Fruit fly (Drosophila melanogaster) whole organism, embryonic: Measurements from ENCODE around the gene goe.
A peak's percentile ranks its signal among the peaks of the same experiment; 100 is the strongest.

Source experiments
- Atf6 ChIP-seq: fragments of 200-800 bp; sonication (Bioruptor generic); IDR thresholded peaks from 2 replicates; pipeline ENCODE4 v1.3.6; 2022; ENCODE audit warnings: missing biosample characterization, missing genetic modification characterization
- CG10147 ChIP-seq: fragments of 200-800 bp; sonication (Bioruptor generic); optimal IDR thresholded peaks from 2 replicates; lab custom pipeline; 2019; ENCODE audit warnings: missing biosample characterization, mild to moderate bottlenecking, missing genetic modification characterization, moderate library complexity
- CG10267 ChIP-seq: fragments of 200-800 bp; sonication (Bioruptor generic); optimal IDR thresholded peaks from 2 replicates; lab custom pipeline; 2018; ENCODE audit warnings: missing biosample characterization, mild to moderate bottlenecking, missing genetic modification characterization, moderate library complexity
- CG10366 ChIP-seq: fragments of 200-800 bp; sonication (Bioruptor generic); IDR thresholded peaks from 2 replicates; pipeline ENCODE4 v1.3.6; 2022; ENCODE audit warnings: missing biosample characterization, missing genetic modification characterization
- CG14050 ChIP-seq: fragments of 200-800 bp; sonication (Bioruptor generic); IDR thresholded peaks from 3 replicates; pipeline ENCODE4 v1.3.6; 2022; ENCODE audit warnings: missing biosample characterization, missing genetic modification characterization
- CG15514 ChIP-seq: fragments of 200-800 bp; sonication (Bioruptor generic); optimal IDR thresholded peaks from 3 replicates; lab custom pipeline; 2017; ENCODE audit warnings: missing biosample characterization, missing genetic modification characterization, mild to moderate bottlenecking, moderate library complexity, missing genetic modification reagents
- CG1602 ChIP-seq: fragments of 200-800 bp; sonication (Bioruptor generic); optimal IDR thresholded peaks from 3 replicates; lab custom pipeline; 2016; ENCODE audit warnings: missing biosample characterization, missing genetic modification characterization
- CG16779 ChIP-seq: fragments of 200-800 bp; sonication (Bioruptor generic); IDR thresholded peaks from 2 replicates; pipeline ENCODE4 v1.3.6; 2022; ENCODE audit warnings: missing biosample characterization, missing genetic modification characterization
- CG16815 ChIP-seq: fragments of 200-800 bp; sonication (Bioruptor generic); optimal IDR thresholded peaks from 3 replicates; lab custom pipeline; 2017; ENCODE audit warnings: missing biosample characterization, mild to moderate bottlenecking, missing genetic modification characterization
- CG18476 ChIP-seq: fragments of 200-800 bp; sonication (Bioruptor generic); optimal IDR thresholded peaks from 2 replicates; lab custom pipeline; 2016; ENCODE audit warnings: missing biosample characterization, mild to moderate bottlenecking, missing genetic modification characterization
- CG18619 ChIP-seq: fragments of 200-800 bp; sonication (Bioruptor generic); optimal IDR thresholded peaks from 3 replicates; lab custom pipeline; 2017; ENCODE audit warnings: missing biosample characterization, mild to moderate bottlenecking, missing genetic modification characterization
- CG2116 ChIP-seq: fragments of 200-800 bp; sonication (Bioruptor generic); optimal IDR thresholded peaks from 3 replicates; lab custom pipeline; 2018; ENCODE audit warnings: missing biosample characterization, mild to moderate bottlenecking, missing genetic modification characterization
- CG31441 ChIP-seq: fragments of 200-800 bp; sonication (Bioruptor generic); IDR thresholded peaks from 2 replicates; pipeline ENCODE4 v1.3.6; 2022; ENCODE audit warnings: missing biosample characterization, missing genetic modification characterization
- CG4707 ChIP-seq: fragments of 200-800 bp; sonication (Bioruptor generic); optimal IDR thresholded peaks from 2 replicates; lab custom pipeline; 2018; ENCODE audit warnings: missing biosample characterization, mild to moderate bottlenecking, missing genetic modification characterization, moderate library complexity
- CG4820 ChIP-seq: fragments of 200-800 bp; sonication (Bioruptor generic); optimal IDR thresholded peaks from 3 replicates; lab custom pipeline; 2016; ENCODE audit warnings: missing biosample characterization, missing genetic modification characterization
- CG6689 ChIP-seq: fragments of 200-800 bp; sonication (Bioruptor generic); IDR thresholded peaks from 2 replicates; pipeline ENCODE4 v1.3.6; 2022; ENCODE audit warnings: missing biosample characterization, missing genetic modification characterization
- CG6813 ChIP-seq: fragments of 200-800 bp; sonication (Bioruptor generic); optimal IDR thresholded peaks from 2 replicates; lab custom pipeline; 2017; ENCODE audit warnings: missing biosample characterization, missing genetic modification characterization, mild to moderate bottlenecking, moderate library complexity, missing genetic modification reagents
- CG7839 ChIP-seq: fragments of 200-800 bp; sonication (Bioruptor generic); optimal IDR thresholded peaks from 3 replicates; lab custom pipeline; 2018; ENCODE audit warnings: missing biosample characterization, mild to moderate bottlenecking, missing genetic modification characterization, moderate library complexity
- CG8359 ChIP-seq: fragments of 200-800 bp; sonication (Bioruptor generic); optimal IDR thresholded peaks from 2 replicates; lab custom pipeline; 2017; ENCODE audit warnings: missing biosample characterization, mild to moderate bottlenecking, missing genetic modification characterization, borderline replicate concordance
- CG9437 ChIP-seq: fragments of 200-800 bp; sonication (Bioruptor generic); optimal IDR thresholded peaks from 2 replicates; lab custom pipeline; 2018; ENCODE audit warnings: missing biosample characterization, mild to moderate bottlenecking, missing genetic modification characterization
- CrebB ChIP-seq: fragments of 200-800 bp; sonication (Bioruptor generic); optimal IDR thresholded peaks from 3 replicates; lab custom pipeline; 2018; ENCODE audit warnings: missing biosample characterization, mild to moderate bottlenecking, missing genetic modification characterization
- Deaf1 ChIP-seq: fragments of 200-800 bp; optimal IDR thresholded peaks from 3 replicates; lab custom pipeline; 2019; ENCODE audit warnings: missing biosample characterization, mild to moderate bottlenecking, missing genetic modification characterization, moderate library complexity
- Elba2 ChIP-seq: fragments of 200-800 bp; sonication (Bioruptor generic); optimal IDR thresholded peaks from 3 replicates; lab custom pipeline; 2016; ENCODE audit warnings: missing biosample characterization, missing genetic modification characterization
- Fer3 ChIP-seq: fragments of 200-800 bp; sonication (Bioruptor generic); optimal IDR thresholded peaks from 2 replicates; lab custom pipeline; 2018; ENCODE audit warnings: missing biosample characterization, mild to moderate bottlenecking, missing genetic modification characterization, moderate library complexity
- Hr3 ChIP-seq: fragments of 200-800 bp; sonication (Bioruptor generic); optimal IDR thresholded peaks from 3 replicates; lab custom pipeline; 2016; ENCODE audit warnings: missing biosample characterization, missing genetic modification characterization
- Max ChIP-seq: fragments of 200-800 bp; sonication (Bioruptor generic); optimal IDR thresholded peaks from 2 replicates; lab custom pipeline; 2016; ENCODE audit warnings: missing biosample characterization, mild to moderate bottlenecking, missing genetic modification characterization
- Med ChIP-seq: fragments of 200-800 bp; sonication (Bioruptor generic); peaks from one replicate; lab custom pipeline; 2016; ENCODE audit warnings: missing biosample characterization, missing genetic modification characterization, mild to moderate bottlenecking, inconsistent platforms, moderate library complexity
- Oli ChIP-seq: fragments of 200-800 bp; sonication (Bioruptor generic); optimal IDR thresholded peaks from 2 replicates; lab custom pipeline; 2018; ENCODE audit warnings: missing biosample characterization, mild to moderate bottlenecking, missing genetic modification characterization, moderate library complexity
- Usf ChIP-seq: fragments of 200-800 bp; sonication (Bioruptor generic); optimal IDR thresholded peaks from 2 replicates; lab custom pipeline; 2017; ENCODE audit warnings: missing genotype, missing biosample characterization, missing genetic modification characterization
- YL-1 ChIP-seq: fragments of 200-800 bp; sonication (Bioruptor generic); optimal IDR thresholded peaks from 3 replicates; lab custom pipeline; 2017; ENCODE audit warnings: missing biosample characterization, mild to moderate bottlenecking, missing genetic modification characterization
- ash1 ChIP-seq: fragments of 200-800 bp; sonication (Bioruptor generic); optimal IDR thresholded peaks from 2 replicates; lab custom pipeline; 2018; ENCODE audit warnings: missing biosample characterization, mild to moderate bottlenecking, missing genetic modification characterization
- bbx ChIP-seq: fragments of 200-800 bp; sonication (Bioruptor generic); IDR thresholded peaks from 2 replicates; pipeline ENCODE4 v1.3.6; 2022; ENCODE audit warnings: missing biosample characterization, missing genetic modification characterization; ENCODE audit not compliant: partially characterized antibody
- bcd ChIP-seq: fragments of 200-800 bp; sonication (Bioruptor generic); optimal IDR thresholded peaks from 2 replicates; lab custom pipeline; 2017; ENCODE audit warnings: missing biosample characterization, mild to moderate bottlenecking, missing genetic modification characterization
- bowl ChIP-seq: fragments of 200-800 bp; sonication (Bioruptor generic); IDR thresholded peaks from 2 replicates; pipeline ENCODE4 v1.3.6; 2022; ENCODE audit warnings: missing biosample characterization, missing genetic modification characterization
- cad ChIP-seq: fragments of >200 bp; optimal IDR thresholded peaks from 2 replicates; lab custom pipeline; 2017; ENCODE audit warnings: missing biosample characterization, missing genetic modification characterization
- ewg ChIP-seq: fragments of 200-800 bp; sonication (Bioruptor generic); optimal IDR thresholded peaks from 3 replicates; lab custom pipeline; 2017; ENCODE audit warnings: mild to moderate bottlenecking, missing biosample characterization, missing genetic modification reagents, missing genetic modification characterization
- gcm ChIP-seq: fragments of 200-800 bp; sonication (Bioruptor generic); optimal IDR thresholded peaks from 2 replicates; lab custom pipeline; 2019; ENCODE audit warnings: missing biosample characterization, mild to moderate bottlenecking, missing genetic modification characterization, moderate library complexity
- insv ChIP-seq, 2 experiments: fragments of 200-800 bp; sonication (Bioruptor generic); optimal IDR thresholded peaks; 3 replicates each; lab custom pipeline; 2016 to 2018; ENCODE audit warnings: missing biosample characterization in 2 of 2, missing genetic modification characterization in 2 of 2
- luna ChIP-seq: fragments of 200-800 bp; sonication (Bioruptor generic); optimal IDR thresholded peaks from 2 replicates; lab custom pipeline; 2016; ENCODE audit warnings: missing biosample characterization, missing genetic modification characterization
- mirr ChIP-seq: fragments of 200-800 bp; sonication (Bioruptor generic); optimal IDR thresholded peaks from 3 replicates; lab custom pipeline; 2018; ENCODE audit warnings: missing biosample characterization, mild to moderate bottlenecking, missing genetic modification characterization
- nau ChIP-seq: fragments of 200-800 bp; sonication (Bioruptor generic); optimal IDR thresholded peaks from 3 replicates; lab custom pipeline; 2017; ENCODE audit warnings: missing biosample characterization, mild to moderate bottlenecking, missing genetic modification characterization, missing genetic modification reagents
- nerfin-1 ChIP-seq: fragments of 200-800 bp; sonication (Bioruptor generic); optimal IDR thresholded peaks from 3 replicates; lab custom pipeline; 2019; ENCODE audit warnings: missing biosample characterization, mild to moderate bottlenecking, missing genetic modification characterization, moderate library complexity
- p53 ChIP-seq: fragments of 200-800 bp; sonication (Bioruptor generic); optimal IDR thresholded peaks from 2 replicates; lab custom pipeline; 2016; ENCODE audit warnings: missing biosample characterization, missing genetic modification characterization
- peb ChIP-seq: fragments of 200-800 bp; sonication (Bioruptor generic); IDR thresholded peaks from 2 replicates; pipeline ENCODE4 v1.3.6; 2022; ENCODE audit warnings: missing biosample characterization, missing genetic modification characterization
- prd ChIP-seq, 3 experiments: fragments of >200 bp in 2 of 3; fragments of 200-800 bp in 1 of 3; sonication (Bioruptor generic) in 1 of 3; optimal IDR thresholded peaks in 2 of 3; IDR thresholded peaks in 1 of 3; 2 replicates in 2 of 3; 3 replicates in 1 of 3; pipeline versions ENCODE4 v1.3.6 to Lab custom; 2017 to 2022; ENCODE audit warnings: missing biosample characterization in 1 of 3, missing genetic modification characterization in 1 of 3
- sens-2 ChIP-seq: fragments of 200-800 bp; sonication (Bioruptor generic); IDR thresholded peaks from 2 replicates; pipeline ENCODE4 v1.3.6; 2022; ENCODE audit warnings: missing biosample characterization, missing genetic modification characterization
- slp2 ChIP-seq: fragments of 200-800 bp; sonication (Bioruptor generic); optimal IDR thresholded peaks from 2 replicates; lab custom pipeline; 2016; ENCODE audit warnings: missing biosample characterization, missing genetic modification characterization
- sug ChIP-seq: fragments of 200-800 bp; optimal IDR thresholded peaks from 2 replicates; lab custom pipeline; 2019; ENCODE audit warnings: missing biosample characterization, mild to moderate bottlenecking, missing genetic modification characterization, moderate library complexity

goe gene

DNA sequence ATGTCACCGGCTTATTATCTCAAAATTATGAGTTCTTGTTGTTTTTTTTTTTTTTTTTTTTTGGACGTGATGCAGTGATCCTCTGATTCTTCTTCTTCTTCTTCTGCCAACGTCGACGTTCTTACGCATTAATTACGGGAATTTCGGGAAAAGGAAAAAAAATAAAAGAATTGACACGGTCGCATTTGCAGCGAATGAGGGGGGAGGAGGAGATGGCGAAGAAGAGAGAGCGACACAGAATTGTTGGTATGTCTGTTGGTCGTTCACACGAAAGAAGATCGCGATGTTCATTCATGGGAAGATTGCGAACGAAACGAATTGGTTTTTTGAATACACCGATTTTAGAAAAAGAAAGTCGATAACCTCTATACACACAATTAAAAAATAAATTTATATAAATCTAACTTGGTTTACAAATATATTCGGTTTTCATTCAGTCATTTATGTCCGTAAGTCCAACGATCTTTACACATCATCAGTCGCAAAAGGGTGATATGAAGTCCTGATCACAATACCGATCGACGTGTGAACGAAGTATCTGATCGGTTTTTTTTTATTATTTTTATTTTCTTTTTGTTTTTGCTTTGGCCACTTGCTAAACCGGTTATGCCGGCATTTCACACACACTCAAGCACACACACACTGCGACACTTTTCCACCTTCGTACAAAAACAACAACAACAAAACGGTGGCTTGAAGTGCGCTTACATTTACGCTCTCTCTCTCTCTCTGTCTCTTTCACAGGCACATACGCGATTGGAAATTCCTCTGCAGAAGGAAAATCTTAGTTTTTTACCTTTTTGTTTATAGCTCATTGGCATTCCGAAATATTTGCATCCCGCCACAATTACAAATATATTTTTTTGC lies 765 bp downstream of the goe start (continued):
- TF ChIP-seq sug (tag; lab: Kevin White, UChicago): peak; percentile 69
- TF ChIP-seq Fer3 (tag; lab: Kevin White, UChicago): peak; percentile 64
- TF ChIP-seq CG4820 (GFP tag; lab: Kevin White, UChicago): peak; percentile 99
- no peak for TF ChIP-seq ash1 (GFP tag; lab: Kevin White, UChicago)
- TF ChIP-seq CG4707 (GFP tag; lab: Kevin White, UChicago): peak; percentile 5
- peak; percentile 63 for TF ChIP-seq CG6813 (GFP tag; lab: Kevin White, UChicago)
- peak; percentile 70 for TF ChIP-seq Atf6 (GFP tag; lab: Robert Waterston, UW)
- TF ChIP-seq Deaf1 (tag; lab: Kevin White, UChicago): peak; percentile 49
- TF ChIP-seq CG16815 (GFP tag; lab: Kevin White, UChicago): peak; percentile 14
- TF ChIP-seq CG15514 (GFP tag; lab: Kevin White, UChicago): peak; percentile 28
- TF ChIP-seq CG8359 (GFP tag; lab: Kevin White, UChicago): peak; percentile 47
- no peak for TF ChIP-seq CG16779 (GFP tag; lab: Robert Waterston, UW)
- TF ChIP-seq CG10267: peak; percentile 78
- TF ChIP-seq peb: 0 out of 2 replicates have a peak, but pooled peaks have one; percentile 19
- no peak for TF ChIP-seq luna
- TF ChIP-seq ewg (GFP tag; lab: Kevin White, UChicago): peak; percentile 47
- peak; percentile 83 for TF ChIP-seq CG7839 (tag; lab: Kevin White, UChicago)
- TF ChIP-seq CG2116 (GFP tag; lab: Kevin White, UChicago): peak; percentile 42
- no peak for TF ChIP-seq Hr3 (GFP tag; lab: Kevin White, UChicago)
- peak; percentile 42; the same call in 1 of the 3 replicates for TF ChIP-seq CG14050
- no peak for TF ChIP-seq cad (GFP tag; lab: Kevin White, UChicago)
- TF ChIP-seq insv (GFP tag; optimal IDR thresholded peaks at IDR 0.05; lab: Kevin White, UChicago): peak in 1 of 2 experiments; percentile 28
- TF ChIP-seq prd (optimal IDR thresholded peaks at IDR 0.05; lab: Kevin White, UChicago): no peak
- peak; percentile 62 for TF ChIP-seq prd (GFP tag; IDR thresholded peaks at IDR 0.05; lab: Robert Waterston, UW)
- peak; percentile 85 for TF ChIP-seq Med
- TF ChIP-seq slp2: no peak
- TF ChIP-seq Elba2 (GFP tag; lab: Kevin White, UChicago): no peak
- TF ChIP-seq nau: peak; percentile 52
- TF ChIP-seq bbx (GFP tag; lab: Robert Waterston, UW): no peak
- TF ChIP-seq CG10366 (GFP tag; lab: Robert Waterston, UW): peak; percentile 39
- peak; percentile 65 for TF ChIP-seq nerfin-1 (tag; lab: Kevin White, UChicago)
- TF ChIP-seq CG18619 (GFP tag; lab: Kevin White, UChicago): peak; percentile 67
- peak; percentile 87 for TF ChIP-seq CG31441 (GFP tag; lab: Robert Waterston, UW)
- TF ChIP-seq CG1602 (GFP tag; lab: Kevin White, UChicago): peak; percentile 29
- peak; percentile 75 for TF ChIP-seq CG6689 (GFP tag; lab: Robert Waterston, UW)
- TF ChIP-seq CrebB (tag; lab: Kevin White, UChicago): peak; percentile 62
- peak; percentile 52 for TF ChIP-seq Max (GFP tag; lab: Kevin White, UChicago)
- TF ChIP-seq sens-2: no peak
- no peak for TF ChIP-seq p53 (GFP tag; lab: Kevin White, UChicago)
- TF ChIP-seq bowl (GFP tag; lab: Robert Waterston, UW): no peak
- TF ChIP-seq mirr (GFP tag; lab: Kevin White, UChicago): no peak
- peak; percentile 48 for TF ChIP-seq Usf
- peak; percentile 81 for TF ChIP-seq CG10147 (GFP tag; lab: Kevin White, UChicago)
- TF ChIP-seq CG18476 (GFP tag; lab: Kevin White, UChicago): peak; percentile 53
- TF ChIP-seq gcm (GFP tag; lab: Kevin White, UChicago): peak; percentile 77
- TF ChIP-seq bcd (GFP tag; lab: Kevin White, UChicago): peak; percentile 54
- peak; percentile 53 for TF ChIP-seq CG9437 (GFP tag; lab: Kevin White, UChicago)
- peak; percentile 79 for TF ChIP-seq Oli
- TF ChIP-seq YL-1 (GFP tag; lab: Kevin White, UChicago): peak; percentile 4
